Fruit fly (Drosophila melanogaster) whole organism, wandering third instar larva: ENCODE measurements around the gene csw.

Source experiments
- Abd-B ChIP-seq: fragments of >200 bp; optimal IDR thresholded peaks from 2 replicates; lab custom pipeline; 2017; ENCODE audit warnings: missing biosample characterization, missing genetic modification characterization
- CG32264 ChIP-seq: fragments of 200-800 bp; sonication (Bioruptor generic); optimal IDR thresholded peaks from 2 replicates; lab custom pipeline; 2016; ENCODE audit warnings: missing biosample characterization, missing genetic modification characterization
- CG9705 ChIP-seq: fragments of 200-800 bp; sonication (Bioruptor generic); optimal IDR thresholded peaks from 2 replicates; lab custom pipeline; 2018; ENCODE audit warnings: missing biosample characterization, mild to moderate bottlenecking, missing genetic modification characterization
- CrebA ChIP-seq: fragments of 200-800 bp; sonication (Bioruptor generic); optimal IDR thresholded peaks from 2 replicates; lab custom pipeline; 2016; ENCODE audit warnings: missing biosample characterization, mild to moderate bottlenecking, missing genetic modification characterization, borderline replicate concordance
- Dfd ChIP-seq: fragments of >200 bp; optimal IDR thresholded peaks from 2 replicates; lab custom pipeline; 2017; ENCODE audit warnings: missing biosample characterization, missing genetic modification characterization
- Dif ChIP-seq: fragments of 200-275, 200-300 bp; sonication (Bioruptor generic); optimal IDR thresholded peaks from 2 replicates; lab custom pipeline; 2018; ENCODE audit warnings: missing biosample characterization, missing genetic modification characterization; ENCODE audit not compliant: partially characterized antibody
- GATAd ChIP-seq: sonication (Bioruptor generic); optimal IDR thresholded peaks from 2 replicates; lab custom pipeline; 2016; ENCODE audit warnings: missing biosample characterization, missing genetic modification characterization
- HLH106 ChIP-seq: fragments of 200-800 bp; optimal IDR thresholded peaks from 3 replicates; lab custom pipeline; 2019; ENCODE audit warnings: missing biosample characterization, mild to moderate bottlenecking, missing genetic modification characterization, moderate library complexity
- Hnf4 ChIP-seq: fragments of 200-800 bp; sonication (Bioruptor generic); optimal IDR thresholded peaks from 2 replicates; lab custom pipeline; 2016; ENCODE audit warnings: missing biosample characterization, mild to moderate bottlenecking, missing genetic modification characterization
- Hr78 ChIP-seq: fragments of >200 bp; optimal IDR thresholded peaks from 2 replicates; lab custom pipeline; 2017; ENCODE audit warnings: missing biosample characterization, missing genetic modification characterization
- Hr83 ChIP-seq: fragments of 200-300 bp; sonication (Bioruptor generic); optimal IDR thresholded peaks from 2 replicates; lab custom pipeline; 2016; ENCODE audit warnings: missing biosample characterization, mild to moderate bottlenecking, missing genetic modification characterization, moderate library complexity; ENCODE audit not compliant: poor library complexity, severe bottlenecking
- Jra ChIP-seq: sonication (Bioruptor generic); optimal IDR thresholded peaks from 2 replicates; lab custom pipeline; 2016; ENCODE audit warnings: missing biosample characterization, missing genetic modification characterization
- Mio ChIP-seq: sonication (Bioruptor generic); optimal IDR thresholded peaks from 2 replicates; lab custom pipeline; 2016; ENCODE audit warnings: missing biosample characterization, missing genetic modification characterization
- Myc ChIP-seq: fragments of >200 bp; optimal IDR thresholded peaks from 2 replicates; lab custom pipeline; 2017
- N ChIP-seq: fragments of >200 bp; optimal IDR thresholded peaks from 2 replicates; lab custom pipeline; 2018; ENCODE audit warnings: missing biosample characterization, missing external identifiers, missing genetic modification characterization
- OdsH ChIP-seq: fragments of 200-800 bp; sonication (Bioruptor generic); optimal IDR thresholded peaks from 2 replicates; lab custom pipeline; 2016; ENCODE audit warnings: missing biosample characterization, mild to moderate bottlenecking, missing genetic modification characterization
- Rel ChIP-seq, 2 experiments: fragments of 200-800 bp; sonication (Bioruptor generic) in 1 of 2; optimal IDR thresholded peaks; 2 replicates in 1 of 2; 3 replicates in 1 of 2; lab custom pipeline; 2016 to 2019; ENCODE audit warnings: mild to moderate bottlenecking in 2 of 2, missing biosample characterization in 2 of 2, missing genetic modification characterization in 2 of 2, moderate library complexity in 1 of 2
- Sp1 ChIP-seq: fragments of 200-800 bp; sonication (Bioruptor generic); optimal IDR thresholded peaks from 3 replicates; lab custom pipeline; 2019; ENCODE audit warnings: missing biosample characterization, mild to moderate bottlenecking, missing genetic modification characterization, moderate library complexity
- Vsx2 ChIP-seq: fragments of 200-300, 225-300 bp; sonication (Bioruptor generic); optimal IDR thresholded peaks from 2 replicates; lab custom pipeline; 2018; ENCODE audit warnings: missing biosample characterization, missing genetic modification characterization; ENCODE audit not compliant: partially characterized antibody
- br ChIP-seq: fragments of 200-800 bp; sonication (Bioruptor generic); optimal IDR thresholded peaks from 2 replicates; lab custom pipeline; 2016; ENCODE audit warnings: missing biosample characterization, missing genetic modification characterization
- brk ChIP-seq: fragments of 200-800 bp; sonication (Bioruptor generic); optimal IDR thresholded peaks from 2 replicates; lab custom pipeline; 2016; ENCODE audit warnings: missing biosample characterization, mild to moderate bottlenecking, missing genetic modification characterization
- dl ChIP-seq, 2 experiments: fragments of 175-275, 200-275 bp in 1 of 2; fragments of 200-275 bp in 1 of 2; sonication (Bioruptor generic); optimal IDR thresholded peaks; lab custom pipeline; 2018; ENCODE audit warnings: mild to moderate bottlenecking in 2 of 2, missing biosample characterization in 2 of 2, missing genetic modification characterization in 2 of 2, moderate library complexity in 2 of 2; ENCODE audit not compliant: partially characterized antibody in 2 of 2, insufficient read depth in 1 of 2
- dmrt93B ChIP-seq: fragments of 200-800 bp; sonication (Bioruptor generic); optimal IDR thresholded peaks from 2 replicates; lab custom pipeline; 2018; ENCODE audit warnings: missing biosample characterization, mild to moderate bottlenecking, missing genetic modification characterization
- dsf ChIP-seq: sonication (Bioruptor generic); optimal IDR thresholded peaks from 2 replicates; lab custom pipeline; 2016; ENCODE audit warnings: missing biosample characterization, missing genetic modification characterization, borderline replicate concordance
- ey ChIP-seq: fragments of 200-800 bp; sonication (Bioruptor generic); optimal IDR thresholded peaks from 2 replicates; lab custom pipeline; 2016; ENCODE audit warnings: missing biosample characterization, missing genetic modification characterization
- foxo ChIP-seq, 2 experiments: fragments of 200-800 bp; sonication (Bioruptor generic); optimal IDR thresholded peaks; 2 replicates in 1 of 2; 3 replicates in 1 of 2; lab custom pipeline; 2016 to 2017; ENCODE audit warnings: missing biosample characterization in 2 of 2, missing genetic modification characterization in 2 of 2
- fru ChIP-seq: fragments of 200-800 bp; sonication (Bioruptor generic); optimal IDR thresholded peaks from 3 replicates; lab custom pipeline; 2016; ENCODE audit warnings: missing biosample characterization, mild to moderate bottlenecking, missing genetic modification characterization
- h ChIP-seq: fragments of 200-800 bp; sonication (Bioruptor generic); optimal IDR thresholded peaks from 3 replicates; lab custom pipeline; 2016; ENCODE audit warnings: missing biosample characterization, mild to moderate bottlenecking, missing genetic modification characterization
- jim ChIP-seq: fragments of 175-275, 200-325 bp; sonication (Bioruptor generic); optimal IDR thresholded peaks from 2 replicates; lab custom pipeline; 2016; ENCODE audit warnings: missing biosample characterization, mild to moderate bottlenecking, missing genetic modification characterization
- lola ChIP-seq: fragments of >200 bp; optimal IDR thresholded peaks from 2 replicates; lab custom pipeline; 2017; ENCODE audit warnings: missing biosample characterization, missing genetic modification characterization
- pan ChIP-seq: fragments of >200 bp; optimal IDR thresholded peaks from 2 replicates; lab custom pipeline; 2017
- psq ChIP-seq: fragments of 200-800 bp; sonication (Bioruptor generic); optimal IDR thresholded peaks from 3 replicates; lab custom pipeline; 2017; ENCODE audit warnings: missing biosample characterization, mild to moderate bottlenecking, missing genetic modification characterization, moderate library complexity
- rgr ChIP-seq: fragments of 200-800 bp; sonication (Bioruptor generic); optimal IDR thresholded peaks from 3 replicates; lab custom pipeline; 2016; ENCODE audit warnings: missing biosample characterization, mild to moderate bottlenecking, missing genetic modification characterization
- sage ChIP-seq: fragments of 200-800 bp; sonication (Bioruptor generic); optimal IDR thresholded peaks from 2 replicates; lab custom pipeline; 2016; ENCODE audit warnings: missing biosample characterization, mild to moderate bottlenecking, missing genetic modification characterization
- sv ChIP-seq: fragments of 200-800 bp; sonication (Bioruptor generic); optimal IDR thresholded peaks from 3 replicates; lab custom pipeline; 2016; ENCODE audit warnings: missing biosample characterization, missing genetic modification characterization
- tai ChIP-seq: sonication (Bioruptor generic); optimal IDR thresholded peaks from 2 replicates; lab custom pipeline; 2016; ENCODE audit warnings: missing biosample characterization, missing genetic modification characterization
- usp ChIP-seq: fragments of >200 bp; optimal IDR thresholded peaks from 2 replicates; lab custom pipeline; 2017; ENCODE audit warnings: missing biosample characterization, missing genetic modification characterization
- woc ChIP-seq: sonication (Bioruptor generic); optimal IDR thresholded peaks from 2 replicates; lab custom pipeline; 2016; ENCODE audit warnings: missing biosample characterization, mild to moderate bottlenecking, missing genetic modification characterization

The csw gene

dm6 chrX:2083678-2084162 is 10.3 kb upstream of the csw start:
- TF ChIP-seq Mio (GFP tag; lab: Kevin White, UChicago) (peak; percentile 48), rgr (GFP tag; lab: Kevin White, UChicago) (peak; percentile 92), CrebA (no peak), fru (GFP tag; lab: Kevin White, UChicago) (peak; percentile 93), pan (peak; percentile 81), Hnf4 (peak; percentile 86), dmrt93B (GFP tag; lab: Kevin White, UChicago) (peak; percentile 76), GATAd (GFP tag; lab: Kevin White, UChicago) (no peak), br (GFP tag; lab: Kevin White, UChicago) (peak; percentile 94), CG32264 (GFP tag; lab: Kevin White, UChicago) (peak; percentile 78), Dfd (GFP tag; lab: Kevin White, UChicago) (no peak), Myc (lab: Kevin White, UChicago) (no peak), Jra (peak; percentile 52), dl (GFP tag; optimal IDR thresholded peaks at IDR 0.05; lab: Kevin White, UChicago; ENCODE audit: insufficient read depth in 1 of 2, partially characterized antibody in 2 of 2) (peak; percentile 94 to 98), brk (GFP tag; lab: Kevin White, UChicago) (no peak), sage (GFP tag; lab: Kevin White, UChicago) (no peak), HLH106 (tag; lab: Kevin White, UChicago) (peak; percentile 76), N (GFP tag; lab: Kevin White, UChicago) (no peak), lola (GFP tag; lab: Kevin White, UChicago) (no peak), Rel (GFP tag; optimal IDR thresholded peaks at IDR 0.05; lab: Kevin White, UChicago) (peak; percentile 49), Rel (tag; optimal IDR thresholded peaks at IDR 0.05; lab: Kevin White, UChicago) (peak; percentile 43), jim (GFP tag; lab: Kevin White, UChicago) (peak; percentile 91), ey (peak; percentile 96), foxo (GFP tag; optimal IDR thresholded peaks at IDR 0.05; lab: Kevin White, UChicago) (peak; percentile 59 to 91), Vsx2 (GFP tag; lab: Kevin White, UChicago) (no peak), psq (GFP tag; lab: Kevin White, UChicago) (peak; percentile 82), woc (peak; percentile 96), Hr83 (GFP tag; lab: Kevin White, UChicago) (peak; percentile 80), Hr78 (GFP tag; lab: Kevin White, UChicago) (no peak), sv (GFP tag; lab: Kevin White, UChicago) (peak; percentile 30), Dif (GFP tag; lab: Kevin White, UChicago) (peak; percentile 99), usp (GFP tag; lab: Kevin White, UChicago) (no peak), tai (no peak), Sp1 (GFP tag; lab: Kevin White, UChicago) (peak; percentile 79), CG9705 (GFP tag; lab: Kevin White, UChicago) (no peak), h (GFP tag; lab: Kevin White, UChicago) (peak; percentile 95), dsf (peak; percentile 1), OdsH (GFP tag; lab: Kevin White, UChicago) (peak; percentile 92), Abd-B (no peak)

DNA sequence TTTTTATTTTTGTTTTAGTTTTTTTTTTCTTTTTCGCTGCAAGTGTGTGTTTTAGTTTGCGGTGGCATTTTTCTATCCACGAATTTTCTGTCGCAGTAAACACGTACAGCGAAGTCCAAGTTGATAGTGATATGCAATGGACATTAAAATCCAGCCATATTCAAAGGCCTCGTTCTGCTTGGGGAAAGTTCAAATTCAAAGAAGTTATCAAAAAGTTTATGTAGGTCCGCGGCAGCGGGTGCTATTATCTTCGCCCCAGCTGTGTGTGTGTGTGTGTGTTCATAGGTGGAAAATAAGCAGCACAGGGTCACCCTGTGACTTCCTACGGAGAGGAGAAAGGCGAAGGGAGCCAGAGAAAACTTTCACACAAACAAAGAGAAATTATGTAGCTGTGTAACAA is 6.5 kb upstream of the csw start:
- TF ChIP-seq dsf (no peak), Dfd (GFP tag; lab: Kevin White, UChicago) (no peak), br (GFP tag; lab: Kevin White, UChicago) (no peak), rgr (GFP tag; lab: Kevin White, UChicago) (no peak), fru (GFP tag; lab: Kevin White, UChicago) (no peak), Myc (lab: Kevin White, UChicago) (no peak), tai (no peak), Mio (GFP tag; lab: Kevin White, UChicago) (no peak), woc (no peak), psq (GFP tag; lab: Kevin White, UChicago) (no peak), ey (no peak), foxo (GFP tag; optimal IDR thresholded peaks at IDR 0.05; lab: Kevin White, UChicago) (no peak), pan (no peak), dmrt93B (GFP tag; lab: Kevin White, UChicago) (no peak)
